Worm (Caenorhabditis elegans) whole organism, L4/young adult: ENCODE results near the gene wsp-1.

Experiments
- W03F9.2 ChIP-seq: fragments of 150-350 bp; optimal IDR thresholded peaks from 2 replicates; lab custom pipeline; 2014; ENCODE audit warnings: missing biosample characterization, missing genetic modification characterization
- dao-5 ChIP-seq: sonication (generic microtip); optimal IDR thresholded peaks from 2 replicates; lab custom pipeline; 2016; ENCODE audit warnings: missing genotype, missing genetic modification characterization, moderate library complexity, missing compliant biosample characterization
- him-1 ChIP-seq: sonication (generic microtip); optimal IDR thresholded peaks from 2 replicates; lab custom pipeline; 2016; ENCODE audit warnings: missing genotype, missing genetic modification reagents, missing genetic modification characterization, missing compliant biosample characterization

- no peak for TF ChIP-seq him-1 (tag; lab: Kevin White, UChicago)
- TF ChIP-seq dao-5 (tag; lab: Kevin White, UChicago): no peak
- TF ChIP-seq W03F9.2 (tag; lab: Kevin White, UChicago): no peak
These were observed 37.0 kb downstream of the wsp-1 start for ce11 chrIV:8161774-8162173.
